Worm (Caenorhabditis elegans) whole organism, young adult: ENCODE results near the gene C45G9.6.

Experiments
- B0019.2 ChIP-seq: fragments of 200-800 bp; sonication (Bioruptor generic); conservative IDR thresholded peaks from 2 replicates; pipeline ENCODE4 v1.3.6; 2022; ENCODE audit warnings: missing genetic modification reagents, missing genetic modification characterization, missing compliant biosample characterization
- B0336.3 ChIP-seq: fragments of 200-800 bp; sonication (Bioruptor generic); IDR thresholded peaks from 2 replicates; pipeline ENCODE4 v1.3.6; 2022; ENCODE audit warnings: missing genetic modification characterization, missing compliant biosample characterization
- F10E7.11 ChIP-seq: sonication (generic microtip); optimal IDR thresholded peaks from 2 replicates; lab custom pipeline; 2017; ENCODE audit warnings: mild to moderate bottlenecking, missing genetic modification characterization, moderate library complexity, missing compliant biosample characterization
- F22D6.2 ChIP-seq: sonication (generic microtip); optimal IDR thresholded peaks from 2 replicates; lab custom pipeline; 2016; ENCODE audit warnings: mild to moderate bottlenecking, missing genetic modification characterization, missing compliant biosample characterization
- F55B11.4 ChIP-seq: sonication (generic microtip); optimal IDR thresholded peaks from 2 replicates; lab custom pipeline; 2016; ENCODE audit warnings: missing compliant biosample characterization, missing genetic modification characterization, borderline replicate concordance; ENCODE audit not compliant: insufficient read depth
- F57C9.4 ChIP-seq: sonication (generic microtip); optimal IDR thresholded peaks from 2 replicates; lab custom pipeline; 2017; ENCODE audit warnings: mild to moderate bottlenecking, missing genetic modification characterization, missing compliant biosample characterization
- Y53F4B.3 ChIP-seq: fragments of 200-800 bp; sonication (Bioruptor generic); IDR thresholded peaks from 2 replicates; pipeline ENCODE4 v1.3.6; 2022; ENCODE audit warnings: missing genetic modification reagents, missing genetic modification characterization, missing compliant biosample characterization
- Y67H2A.10 ChIP-seq: fragments of 200-800 bp; sonication (Bioruptor generic); conservative IDR thresholded peaks from 2 replicates; pipeline ENCODE4 v1.3.6; 2022; ENCODE audit warnings: missing genetic modification reagents, missing genetic modification characterization, missing compliant biosample characterization
- ZK185.1 ChIP-seq: sonication (generic microtip); optimal IDR thresholded peaks from 2 replicates; lab custom pipeline; 2016; ENCODE audit warnings: mild to moderate bottlenecking, missing genetic modification characterization, missing compliant biosample characterization; ENCODE audit not compliant: poor library complexity, severe bottlenecking
- atf-7 ChIP-seq: sonication (generic microtip); optimal IDR thresholded peaks from 2 replicates; lab custom pipeline; 2017; ENCODE audit warnings: mild to moderate bottlenecking, missing genetic modification characterization, missing compliant biosample characterization
- athp-1 ChIP-seq: sonication (generic microtip); optimal IDR thresholded peaks from 2 replicates; lab custom pipeline; 2017; ENCODE audit warnings: mild to moderate bottlenecking, missing genetic modification characterization, missing compliant biosample characterization
- bed-1 ChIP-seq: fragments of 200-800 bp; sonication (Bioruptor generic); IDR thresholded peaks from 2 replicates; pipeline ENCODE4 v1.3.6; 2022; ENCODE audit warnings: missing genetic modification reagents, missing genetic modification characterization, missing compliant biosample characterization
- ccch-3 ChIP-seq: fragments of 200-800 bp; sonication (Bioruptor generic); optimal IDR thresholded peaks from 2 replicates; lab custom pipeline; 2018; ENCODE audit warnings: mild to moderate bottlenecking, missing genetic modification characterization, missing compliant biosample characterization
- ceh-100 ChIP-seq: fragments of 200-800 bp; sonication (Bioruptor generic); IDR thresholded peaks from 2 replicates; pipeline ENCODE4 v1.3.6; 2022; ENCODE audit warnings: missing genetic modification reagents, missing genetic modification characterization, missing compliant biosample characterization
- ceh-40 ChIP-seq: fragments of 200-800 bp; sonication (Bioruptor generic); IDR thresholded peaks from 2 replicates; pipeline ENCODE4 v1.3.6; 2022; ENCODE audit warnings: missing genetic modification characterization, missing compliant biosample characterization
- ceh-58 ChIP-seq: fragments of 200-800 bp; sonication (Bioruptor generic); IDR thresholded peaks from 2 replicates; pipeline ENCODE4 v1.3.6; 2022; ENCODE audit warnings: missing genetic modification characterization, missing compliant biosample characterization
- ceh-91 ChIP-seq: fragments of 200-800 bp; sonication (Bioruptor generic); IDR thresholded peaks from 2 replicates; pipeline ENCODE4 v1.3.6; 2022; ENCODE audit warnings: missing genetic modification reagents, missing genetic modification characterization, missing compliant biosample characterization
- die-1 ChIP-seq: sonication (generic microtip); optimal IDR thresholded peaks from 2 replicates; lab custom pipeline; 2016; ENCODE audit warnings: missing genotype, mild to moderate bottlenecking, missing genetic modification characterization, missing compliant biosample characterization
- dpff-1 ChIP-seq: sonication (generic microtip); optimal IDR thresholded peaks from 2 replicates; lab custom pipeline; 2017; ENCODE audit warnings: mild to moderate bottlenecking, missing genetic modification characterization, missing compliant biosample characterization
- efl-1 ChIP-seq: fragments of 150-350 bp; optimal IDR thresholded peaks from 2 replicates; lab custom pipeline; 2014; ENCODE audit warnings: missing biosample characterization, missing genetic modification reagents, missing genetic modification characterization
- hlh-26 ChIP-seq: fragments of 200-800 bp; sonication (Bioruptor generic); conservative IDR thresholded peaks from 2 replicates; pipeline ENCODE4 v1.3.6; 2022; ENCODE audit warnings: missing genetic modification reagents, missing genetic modification characterization, missing compliant biosample characterization
- hmg-20 ChIP-seq: fragments of 200-800 bp; sonication (Bioruptor generic); IDR thresholded peaks from 2 replicates; pipeline ENCODE4 v1.3.6; 2022; ENCODE audit warnings: missing genetic modification reagents, missing genetic modification characterization, missing compliant biosample characterization
- hsf-1 ChIP-seq: fragments of 200-800 bp; sonication (Bioruptor generic); IDR thresholded peaks from 2 replicates; pipeline ENCODE4 v1.3.6; 2022; ENCODE audit warnings: missing genetic modification reagents, missing genetic modification characterization, missing compliant biosample characterization
- let-607 ChIP-seq, 2 experiments: fragments of 200-800 bp in 1 of 2; sonication (Bioruptor generic) in 1 of 2; sonication (generic microtip) in 1 of 2; optimal IDR thresholded peaks; 2 replicates each; lab custom pipeline; 2016 to 2018; ENCODE audit warnings: mild to moderate bottlenecking in 2 of 2, missing compliant biosample characterization in 2 of 2, missing genetic modification characterization in 2 of 2, moderate library complexity in 2 of 2, missing genotype in 1 of 2
- lin-35 ChIP-seq, 3 experiments: fragments of 150-350 bp in 2 of 3; sonication (generic microtip) in 1 of 3; optimal IDR thresholded peaks; 2 replicates each; lab custom pipeline; 2014 to 2018; ENCODE audit warnings: missing biosample characterization in 3 of 3, missing genetic modification characterization in 3 of 3, missing genetic modification reagents in 3 of 3
- lsl-1 ChIP-seq: fragments of 200-800 bp; sonication (Bioruptor generic); optimal IDR thresholded peaks from 2 replicates; lab custom pipeline; 2018; ENCODE audit warnings: mild to moderate bottlenecking, missing genetic modification characterization, moderate library complexity, missing compliant biosample characterization
- madf-6 ChIP-seq: fragments of 200-800 bp; sonication (Bioruptor generic); IDR thresholded peaks from 2 replicates; pipeline ENCODE4 v1.3.6; 2022; ENCODE audit warnings: missing genetic modification reagents, missing genetic modification characterization, missing compliant biosample characterization
- mxl-1 ChIP-seq: sonication (generic microtip); optimal IDR thresholded peaks from 2 replicates; lab custom pipeline; 2016; ENCODE audit warnings: missing genetic modification characterization, missing compliant biosample characterization
- nfya-1 ChIP-seq: sonication (generic microtip); optimal IDR thresholded peaks from 2 replicates; lab custom pipeline; 2017; ENCODE audit warnings: antibody characterized with exemption, missing compliant biosample characterization, missing genetic modification characterization, borderline replicate concordance; ENCODE audit not compliant: insufficient read depth
- nfyb-1 ChIP-seq: fragments of 200-800 bp; sonication (Bioruptor generic); IDR thresholded peaks from 2 replicates; pipeline ENCODE4 v1.3.6; 2022; ENCODE audit warnings: missing genetic modification reagents, missing genetic modification characterization, missing compliant biosample characterization
- nhr-80 ChIP-seq: sonication (generic microtip); optimal IDR thresholded peaks from 2 replicates; lab custom pipeline; 2016; ENCODE audit warnings: missing genetic modification characterization, missing compliant biosample characterization
- nhr-90 ChIP-seq: sonication (generic microtip); optimal IDR thresholded peaks from 2 replicates; lab custom pipeline; 2016; ENCODE audit warnings: missing genotype, mild to moderate bottlenecking, missing genetic modification characterization, missing compliant biosample characterization
- pha-4 ChIP-seq: fragments of 150-350 bp; sonication (generic microtip); optimal IDR thresholded peaks from 2 replicates; lab custom pipeline; 2014; ENCODE audit warnings: missing biosample characterization, missing genetic modification reagents, missing genetic modification characterization
- rcor-1 ChIP-seq: fragments of 200-800 bp; sonication (Bioruptor generic); IDR thresholded peaks from 2 replicates; pipeline ENCODE4 v1.3.6; 2022; ENCODE audit warnings: missing genetic modification reagents, missing genetic modification characterization, missing compliant biosample characterization
- rec-8 ChIP-seq, 2 experiments: sonication (generic microtip); optimal IDR thresholded peaks; 2 replicates each; lab custom pipeline; 2016; ENCODE audit warnings: mild to moderate bottlenecking in 2 of 2, missing genetic modification characterization in 2 of 2, missing genetic modification reagents in 2 of 2, missing genotype in 2 of 2, missing biosample characterization in 1 of 2, missing compliant biosample characterization in 1 of 2, moderate library complexity in 1 of 2
- repo-1 ChIP-seq: sonication (generic microtip); optimal IDR thresholded peaks from 2 replicates; lab custom pipeline; 2017; ENCODE audit warnings: mild to moderate bottlenecking, missing genetic modification characterization, missing compliant biosample characterization
- rpc-1 ChIP-seq, 2 experiments: fragments of 150-350 bp in 1 of 2; sonication (generic microtip) in 1 of 2; optimal IDR thresholded peaks; 2 replicates each; lab custom pipeline; 2014 to 2018; ENCODE audit warnings: missing biosample characterization in 1 of 2, missing genetic modification characterization in 1 of 2, missing genetic modification reagents in 1 of 2, missing genotype in 1 of 2
- sea-2 ChIP-seq: fragments of 200-800 bp; sonication (Bioruptor generic); IDR thresholded peaks from 2 replicates; pipeline ENCODE4 v1.3.6; 2022; ENCODE audit warnings: missing genetic modification characterization, missing compliant biosample characterization
- snpc-1.3 ChIP-seq: sonication (generic microtip); optimal IDR thresholded peaks from 2 replicates; lab custom pipeline; 2017; ENCODE audit warnings: missing genetic modification characterization, mild to moderate bottlenecking, missing compliant biosample characterization, antibody characterized with exemption, moderate library complexity, missing genotype, missing genetic modification reagents; ENCODE audit not compliant: insufficient read depth
- snpc-3.4 ChIP-seq: sonication (generic microtip); optimal IDR thresholded peaks from 2 replicates; lab custom pipeline; 2017; ENCODE audit warnings: missing genetic modification characterization, mild to moderate bottlenecking, missing compliant biosample characterization, antibody characterized with exemption, moderate library complexity, missing genotype, missing genetic modification reagents
- tlf-1 ChIP-seq: fragments of 200-800 bp; sonication (Bioruptor generic); optimal IDR thresholded peaks from 2 replicates; lab custom pipeline; 2018; ENCODE audit warnings: mild to moderate bottlenecking, missing genetic modification characterization, missing compliant biosample characterization
- ztf-18 ChIP-seq: sonication (generic microtip); optimal IDR thresholded peaks from 2 replicates; lab custom pipeline; 2016; ENCODE audit warnings: missing genotype, mild to moderate bottlenecking, missing genetic modification characterization, missing compliant biosample characterization
- ztf-22 ChIP-seq: fragments of 200-800 bp; sonication (Bioruptor generic); optimal IDR thresholded peaks from 2 replicates; lab custom pipeline; 2018; ENCODE audit warnings: mild to moderate bottlenecking, missing genetic modification characterization, moderate library complexity, missing compliant biosample characterization
- ztf-25 ChIP-seq: fragments of 200-800 bp; sonication (Bioruptor generic); IDR thresholded peaks from 2 replicates; pipeline ENCODE4 v1.3.6; 2022; ENCODE audit warnings: missing genetic modification reagents, missing genetic modification characterization, missing compliant biosample characterization
- ztf-3 ChIP-seq: fragments of 200-800 bp; sonication (Bioruptor generic); optimal IDR thresholded peaks from 2 replicates; lab custom pipeline; 2018; ENCODE audit warnings: mild to moderate bottlenecking, missing genetic modification characterization, missing compliant biosample characterization

Gene C45G9.6

ce11 chrIII:5080700-5081572 is 44.7 kb downstream of the C45G9.6 start (continued):
- peak; percentile 95 for TF ChIP-seq snpc-3.4 (tag; lab: Kevin White, UChicago)
- TF ChIP-seq ztf-3 (GFP tag; lab: Kevin White, UChicago) = peak; percentile 13
- no peak; the same call in 1 of the 2 replicates for TF ChIP-seq ceh-91
- peak; percentile 95 for TF ChIP-seq repo-1 (tag; lab: Kevin White, UChicago)
- peak; percentile 93 for TF ChIP-seq ZK185.1 (tag; lab: Kevin White, UChicago)
- peak; percentile 78 for TF ChIP-seq ztf-18 (tag; lab: Kevin White, UChicago)
- TF ChIP-seq madf-6 (GFP tag; lab: Robert Waterston, UW) = peak; percentile 87
- peak; percentile 61 to 65 for TF ChIP-seq let-607 (tag; optimal IDR thresholded peaks at IDR 0.05; lab: Kevin White, UChicago)
- TF ChIP-seq F55B11.4 = peak; percentile 2
- TF ChIP-seq B0019.2 (GFP tag; lab: Robert Waterston, UW) = peak; percentile 62; the same call in 1 of the 2 replicates
- no peak for TF ChIP-seq hlh-26 (GFP tag; lab: Robert Waterston, UW)
- peak; percentile 87 for TF ChIP-seq athp-1 (tag; lab: Kevin White, UChicago)
- no peak for TF ChIP-seq ccch-3 (GFP tag; lab: Kevin White, UChicago)
- no peak for TF ChIP-seq nfya-1 (tag; lab: Kevin White, UChicago)
- TF ChIP-seq rpc-1 (optimal IDR thresholded peaks at IDR 0.05; lab: Kevin White, UChicago) = peak; percentile 70
- peak; percentile 89 for TF ChIP-seq rpc-1 (tag; optimal IDR thresholded peaks at IDR 0.05; lab: Kevin White, UChicago)
- peak; percentile 91 for TF ChIP-seq B0336.3 (GFP tag; lab: Robert Waterston, UW)
- peak in 2 of 3 experiments; percentile 9 to 74 for TF ChIP-seq lin-35 (GFP tag; optimal IDR thresholded peaks at IDR 0.05; lab: Kevin White, UChicago)
- TF ChIP-seq rec-8 (tag; optimal IDR thresholded peaks at IDR 0.05; lab: Kevin White, UChicago) = peak; percentile 57 to 90
- TF ChIP-seq ceh-58 = 0 out of 2 replicates have a peak, but pooled peaks have one; percentile 84
- peak; percentile 89 for TF ChIP-seq nhr-90 (tag; lab: Kevin White, UChicago)
- peak; percentile 96 for TF ChIP-seq bed-1
- peak; percentile 70 for TF ChIP-seq snpc-1.3 (tag; lab: Kevin White, UChicago)
- TF ChIP-seq ceh-40 = peak; percentile 87; the same call in 1 of the 2 replicates
- TF ChIP-seq hmg-20 (GFP tag; lab: Robert Waterston, UW) = peak; percentile 49; the same call in 1 of the 2 replicates
- peak; percentile 61 for TF ChIP-seq lsl-1
- peak; percentile 81 for TF ChIP-seq ceh-100 (GFP tag; lab: Robert Waterston, UW)
- peak; percentile 78 for TF ChIP-seq rcor-1 (GFP tag; lab: Robert Waterston, UW)
- TF ChIP-seq die-1 (tag; lab: Kevin White, UChicago) = peak; percentile 91
- TF ChIP-seq Y53F4B.3 (GFP tag; lab: Robert Waterston, UW) = peak; percentile 87
- peak; percentile 12; the same call in 1 of the 2 replicates for TF ChIP-seq Y67H2A.10 (GFP tag; lab: Robert Waterston, UW)
- peak; percentile 81 for TF ChIP-seq hsf-1 (GFP tag; lab: Robert Waterston, UW)
- peak; percentile 62 for TF ChIP-seq F22D6.2 (tag; lab: Kevin White, UChicago)
- peak; percentile 79 for TF ChIP-seq F10E7.11 (tag; lab: Kevin White, UChicago)
- no peak for TF ChIP-seq F57C9.4 (tag; lab: Kevin White, UChicago)
- peak; percentile 86 for TF ChIP-seq tlf-1 (GFP tag; lab: Kevin White, UChicago)
- TF ChIP-seq dpff-1 (tag; lab: Kevin White, UChicago) = no peak
- 0 out of 2 replicates have a peak, but pooled peaks have one; percentile 52 for TF ChIP-seq sea-2 (GFP tag; lab: Robert Waterston, UW)
- peak; percentile 94 for TF ChIP-seq nfyb-1 (GFP tag; lab: Robert Waterston, UW)
- TF ChIP-seq ztf-22 = no peak
- TF ChIP-seq efl-1 (GFP tag; lab: Kevin White, UChicago) = peak; percentile 25
- TF ChIP-seq ztf-25 (GFP tag; lab: Robert Waterston, UW) = peak; percentile 95
- peak; percentile 76 for TF ChIP-seq atf-7 (tag; lab: Kevin White, UChicago)
- peak; percentile 74 for TF ChIP-seq mxl-1 (tag; lab: Kevin White, UChicago)
- TF ChIP-seq nhr-80 (tag; lab: Kevin White, UChicago) = peak; percentile 55
- TF ChIP-seq pha-4 (tag; lab: Kevin White, UChicago) = peak; percentile 3
